Worm (Caenorhabditis elegans) whole organism, L4 larva: ENCODE data around the gene C05D9.7.

ENCODE experiments used
- D1046.2 ChIP-seq: fragments of 200-800 bp; sonication (Bioruptor generic); IDR thresholded peaks from 2 replicates; pipeline ENCODE4 v1.3.6; 2022; ENCODE audit warnings: missing genetic modification characterization, missing compliant biosample characterization
- F26F4.8 ChIP-seq: fragments of 200-800 bp; sonication (Bioruptor generic); conservative IDR thresholded peaks from 2 replicates; pipeline ENCODE4 v1.3.6; 2022; ENCODE audit warnings: missing genetic modification characterization, missing compliant biosample characterization
- F37D6.2 ChIP-seq: sonication (generic microtip); optimal IDR thresholded peaks from 2 replicates; lab custom pipeline; 2016; ENCODE audit warnings: mild to moderate bottlenecking, missing genetic modification characterization, missing compliant biosample characterization
- Y105C5A.15 ChIP-seq: fragments of 200-800 bp; sonication (Bioruptor generic); IDR thresholded peaks from 2 replicates; pipeline ENCODE4 v1.3.6; 2022; ENCODE audit warnings: missing genetic modification characterization, missing compliant biosample characterization
- aha-1 ChIP-seq: fragments of 150-350 bp; peaks from one replicate; lab custom pipeline; 2014; ENCODE audit warnings: missing biosample characterization, missing genetic modification characterization
- ceh-20 ChIP-seq: fragments of 200-800 bp; sonication (Bioruptor generic); IDR thresholded peaks from 2 replicates; pipeline ENCODE4 v1.3.6; 2022; ENCODE audit warnings: missing genetic modification reagents, missing genetic modification characterization, missing compliant biosample characterization
- daf-16 ChIP-seq, 3 experiments: sonication (generic microtip); optimal IDR thresholded peaks; 2 replicates each; lab custom pipeline; 2016 to 2017; ENCODE audit warnings: missing genetic modification characterization in 3 of 3, missing genetic modification reagents in 3 of 3, mild to moderate bottlenecking in 2 of 3, missing compliant biosample characterization in 2 of 3, missing biosample characterization in 1 of 3, moderate library complexity in 1 of 3
- dmd-6 ChIP-seq: fragments of 200-800 bp; sonication (Bioruptor generic); IDR thresholded peaks from 2 replicates; pipeline ENCODE4 v1.3.6; 2022; ENCODE audit warnings: missing genetic modification reagents, missing genetic modification characterization, missing compliant biosample characterization
- dpl-1 ChIP-seq: fragments of 150-350 bp; optimal IDR thresholded peaks from 2 replicates; lab custom pipeline; 2014; ENCODE audit warnings: missing biosample characterization, missing genetic modification reagents, missing genetic modification characterization
- dve-1 ChIP-seq: sonication (generic microtip); optimal IDR thresholded peaks from 2 replicates; lab custom pipeline; 2017; ENCODE audit warnings: antibody characterized with exemption, mild to moderate bottlenecking, missing genetic modification characterization, missing compliant biosample characterization; ENCODE audit not compliant: insufficient read depth
- egl-43 ChIP-seq: fragments of 200-800 bp; sonication (Bioruptor generic); IDR thresholded peaks from 2 replicates; pipeline ENCODE4 v1.3.6; 2022; ENCODE audit warnings: missing genetic modification reagents, missing genetic modification characterization, missing compliant biosample characterization
- hif-1 ChIP-seq, 2 experiments: sonication (generic microtip); optimal IDR thresholded peaks; 2 replicates each; lab custom pipeline; 2016 to 2017; ENCODE audit warnings: missing compliant biosample characterization in 2 of 2, missing genetic modification characterization in 2 of 2, missing genetic modification reagents in 2 of 2, missing genotype in 2 of 2, mild to moderate bottlenecking in 1 of 2
- hlh-11 ChIP-seq: fragments of 200-800 bp; sonication (Bioruptor generic); optimal IDR thresholded peaks from 2 replicates; lab custom pipeline; 2018; ENCODE audit warnings: mild to moderate bottlenecking, missing genetic modification characterization, missing compliant biosample characterization
- hlh-30 ChIP-seq: sonication (generic microtip); optimal IDR thresholded peaks from 2 replicates; lab custom pipeline; 2017; ENCODE audit warnings: antibody characterized with exemption, mild to moderate bottlenecking, missing genetic modification characterization, missing compliant biosample characterization; ENCODE audit not compliant: insufficient read depth
- hmg-1.1 ChIP-seq: fragments of 200-800 bp; sonication (Bioruptor generic); IDR thresholded peaks from 2 replicates; pipeline ENCODE4 v1.3.6; 2022; ENCODE audit warnings: missing genetic modification reagents, missing genetic modification characterization, missing compliant biosample characterization
- lin-13 ChIP-seq: fragments of 150-350 bp; optimal IDR thresholded peaks from 2 replicates; lab custom pipeline; 2014; ENCODE audit warnings: missing biosample characterization, missing genetic modification reagents, missing genetic modification characterization
- lin-38 ChIP-seq: fragments of 200-800 bp; sonication (Bioruptor generic); IDR thresholded peaks from 2 replicates; pipeline ENCODE4 v1.3.6; 2022; ENCODE audit warnings: missing genetic modification reagents, missing genetic modification characterization, missing compliant biosample characterization
- lsy-2 ChIP-seq, 2 experiments: fragments of 150-350 bp in 1 of 2; sonication (generic microtip) in 1 of 2; optimal IDR thresholded peaks; 2 replicates each; lab custom pipeline; 2014 to 2017; ENCODE audit warnings: missing biosample characterization in 2 of 2, missing genetic modification characterization in 2 of 2
- mdl-1 ChIP-seq, 2 experiments: fragments of 150-350 bp in 1 of 2; sonication (generic microtip) in 1 of 2; optimal IDR thresholded peaks; 2 replicates each; lab custom pipeline; 2014 to 2017; ENCODE audit warnings: missing biosample characterization in 2 of 2, missing genetic modification characterization in 2 of 2
- mep-1 ChIP-seq: fragments of 150-350 bp; sonication (generic microtip); optimal IDR thresholded peaks from 3 replicates; lab custom pipeline; 2014; ENCODE audit warnings: missing biosample characterization, missing genetic modification characterization
- mes-2 ChIP-seq: sonication (generic microtip); optimal IDR thresholded peaks from 2 replicates; lab custom pipeline; 2016; ENCODE audit warnings: missing genotype, mild to moderate bottlenecking, missing genetic modification characterization, missing compliant biosample characterization; ENCODE audit not compliant: poor library complexity, severe bottlenecking
- mxl-3 ChIP-seq: fragments of 200-800 bp; sonication (Bioruptor generic); optimal IDR thresholded peaks from 2 replicates; lab custom pipeline; 2018; ENCODE audit warnings: mild to moderate bottlenecking, missing genetic modification characterization, missing compliant biosample characterization
- nhr-28 ChIP-seq: fragments of 150-350 bp; optimal IDR thresholded peaks from 2 replicates; lab custom pipeline; 2014; ENCODE audit warnings: missing biosample characterization, missing genetic modification characterization
- nhr-6 ChIP-seq: fragments of 150-350 bp; optimal IDR thresholded peaks from 2 replicates; lab custom pipeline; 2014; ENCODE audit warnings: missing biosample characterization, missing genetic modification characterization
- nhr-76 ChIP-seq: fragments of 150-350 bp; optimal IDR thresholded peaks from 2 replicates; lab custom pipeline; 2014; ENCODE audit warnings: missing biosample characterization, missing genetic modification characterization
- nhr-77 ChIP-seq: fragments of 150-350 bp; optimal IDR thresholded peaks from 2 replicates; lab custom pipeline; 2014; ENCODE audit warnings: missing biosample characterization, missing genetic modification characterization
- php-3 ChIP-seq: fragments of 200-800 bp; sonication (Bioruptor generic); IDR thresholded peaks from 2 replicates; pipeline ENCODE4 v1.3.6; 2022; ENCODE audit warnings: missing genetic modification reagents, missing genetic modification characterization, missing compliant biosample characterization
- pqm-1 ChIP-seq: sonication (generic microtip); optimal IDR thresholded peaks from 2 replicates; lab custom pipeline; 2017; ENCODE audit warnings: missing biosample characterization, missing genetic modification characterization
- rbr-2 ChIP-seq: sonication (generic microtip); optimal IDR thresholded peaks from 2 replicates; lab custom pipeline; 2016; ENCODE audit warnings: missing genotype, missing genetic modification characterization, missing compliant biosample characterization
- set-16 ChIP-seq: fragments of 200-800 bp; sonication (Bioruptor generic); IDR thresholded peaks from 2 replicates; pipeline ENCODE4 v1.3.6; 2022; ENCODE audit warnings: missing genetic modification reagents, missing genetic modification characterization, missing compliant biosample characterization
- spr-1 ChIP-seq: sonication (generic microtip); optimal IDR thresholded peaks from 2 replicates; lab custom pipeline; 2016; ENCODE audit warnings: mild to moderate bottlenecking, missing genetic modification characterization, missing compliant biosample characterization
- spr-3 ChIP-seq: fragments of 200-800 bp; sonication (Bioruptor generic); optimal IDR thresholded peaks from 2 replicates; lab custom pipeline; 2018; ENCODE audit warnings: mild to moderate bottlenecking, missing genetic modification characterization, missing compliant biosample characterization
- tra-1 ChIP-seq: fragments of 200-800 bp; sonication (Bioruptor generic); IDR thresholded peaks from 2 replicates; pipeline ENCODE4 v1.3.6; 2022; ENCODE audit warnings: missing genetic modification reagents, missing genetic modification characterization, missing compliant biosample characterization
- unc-62 ChIP-seq, 3 experiments: fragments of 150-350 bp in 1 of 3; sonication (generic microtip); optimal IDR thresholded peaks in 2 of 3; peaks in 1 of 3; 1 replicate in 1 of 3; 2 replicates in 2 of 3; lab custom pipeline; 2014 to 2017; ENCODE audit warnings: missing biosample characterization in 3 of 3, missing genetic modification characterization in 3 of 3, missing genetic modification reagents in 3 of 3, missing genotype in 1 of 3
- zfp-3 ChIP-seq: fragments of 200-800 bp; sonication (Bioruptor generic); conservative IDR thresholded peaks from 2 replicates; pipeline ENCODE4 v1.3.6; 2022; ENCODE audit warnings: missing genetic modification reagents, missing genetic modification characterization, missing compliant biosample characterization
- zip-11 ChIP-seq: fragments of 200-800 bp; sonication (Bioruptor generic); IDR thresholded peaks from 2 replicates; pipeline ENCODE4 v1.3.6; 2022; ENCODE audit warnings: missing genetic modification characterization, missing compliant biosample characterization

C05D9.7 gene

ce11 chrX:1147394-1147793 is 28.2 kb upstream of the C05D9.7 start:
- no peak for TF ChIP-seq F26F4.8 (GFP tag; lab: Robert Waterston, UW)
- no peak for TF ChIP-seq spr-3 (GFP tag; lab: Kevin White, UChicago)
- TF ChIP-seq nhr-28 (tag; lab: Kevin White, UChicago), result peak; percentile 40
- peak; percentile 16 for TF ChIP-seq dve-1 (tag; lab: Kevin White, UChicago)
- peak; percentile 61 for TF ChIP-seq pqm-1 (tag; lab: Kevin White, UChicago)
- TF ChIP-seq unc-62 (GFP tag; optimal IDR thresholded peaks at IDR 0.05 in 1 of 2; lab: Kevin White, UChicago), result peak in 1 of 2 experiments; percentile 69
- no peak for TF ChIP-seq unc-62 (tag; optimal IDR thresholded peaks at IDR 0.05; lab: Kevin White, UChicago)
- peak; percentile 27 for TF ChIP-seq hlh-11 (tag; lab: Kevin White, UChicago)
- TF ChIP-seq tra-1 (GFP tag; lab: Robert Waterston, UW), result 0 out of 2 replicates have a peak, but pooled peaks have one; percentile 42
- TF ChIP-seq dmd-6 (GFP tag; lab: Robert Waterston, UW), result peak; percentile 32; the same call in 1 of the 2 replicates
- no peak for TF ChIP-seq daf-16 (GFP tag; optimal IDR thresholded peaks at IDR 0.05; lab: Kevin White, UChicago)
- peak; percentile 29 for TF ChIP-seq daf-16 (tag; optimal IDR thresholded peaks at IDR 0.05; lab: Kevin White, UChicago)

DNA sequence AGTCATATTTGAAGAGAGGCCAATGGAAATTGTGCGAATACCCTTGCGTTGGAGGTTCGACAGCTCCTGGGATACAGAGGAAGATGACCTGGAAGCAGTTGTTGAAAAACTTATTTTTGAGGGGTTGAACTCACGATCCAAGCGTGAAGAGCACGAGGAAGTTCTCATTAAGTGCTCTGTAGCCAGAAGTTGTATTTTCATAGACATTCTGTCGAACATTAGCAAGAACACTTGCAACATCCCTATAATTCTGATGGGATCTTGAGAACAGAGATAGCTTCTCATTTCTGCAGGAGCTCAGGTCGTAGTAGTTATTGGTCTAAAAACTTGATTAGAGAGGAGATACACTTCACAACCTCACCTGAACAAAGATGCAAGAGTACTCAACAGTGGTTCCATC is 22.4 kb upstream of the C05D9.7 start:
- TF ChIP-seq ceh-20 (GFP tag; lab: Robert Waterston, UW) (no peak), aha-1 (tag; lab: Kevin White, UChicago) (peak; percentile 83), Y105C5A.15 (0 out of 2 replicates have a peak, but pooled peaks have one; percentile 52), zfp-3 (GFP tag; lab: Robert Waterston, UW) (no peak)

DNA sequence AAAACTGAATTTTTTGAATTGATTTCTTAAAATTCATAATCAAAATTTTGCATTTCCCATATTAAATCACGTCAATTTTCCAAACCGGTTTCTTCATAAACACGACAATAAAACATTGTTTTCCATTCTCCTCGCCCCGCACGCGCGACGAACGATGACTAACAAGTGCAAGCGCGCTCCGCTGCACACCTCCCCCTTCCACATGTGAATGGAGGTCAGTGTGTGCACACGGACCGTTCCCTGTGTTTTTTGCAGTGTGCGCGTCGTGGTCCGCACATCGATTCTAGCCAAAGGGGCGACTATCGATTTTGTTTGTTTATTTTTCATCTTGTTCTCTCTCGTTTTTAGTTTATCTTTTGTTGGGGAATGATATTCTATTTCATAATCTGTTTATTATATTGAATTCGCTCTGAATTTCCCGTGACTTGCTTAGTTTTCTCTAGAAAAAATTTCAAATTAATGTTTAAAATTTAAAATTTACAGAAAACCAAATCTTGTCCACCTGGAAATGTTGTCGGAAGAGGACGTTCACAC is 9.4 kb upstream of the C05D9.7 start, which contains the start of gene snx-1:
Gene snx-1, plus strand, starts transcription at position 484 of the 534 bp plus-strand sequence.
- TF ChIP-seq pqm-1 (tag; lab: Kevin White, UChicago) (peak; percentile 18), mxl-3 (GFP tag; lab: Kevin White, UChicago) (peak; percentile 96), spr-3 (GFP tag; lab: Kevin White, UChicago) (no peak), hlh-30 (tag; lab: Kevin White, UChicago) (peak; percentile 94), lin-13 (GFP tag; lab: Kevin White, UChicago) (no peak), zip-11 (GFP tag; lab: Robert Waterston, UW) (no peak), mep-1 (tag; lab: Kevin White, UChicago) (peak; percentile 74), tra-1 (GFP tag; lab: Robert Waterston, UW) (0 out of 2 replicates have a peak, but pooled peaks have one; percentile 19), lin-38 (GFP tag; lab: Robert Waterston, UW) (peak; percentile 92), lsy-2 (tag; optimal IDR thresholded peaks at IDR 0.05; lab: Kevin White, UChicago) (peak in 1 of 2 experiments; percentile 66), set-16 (GFP tag; lab: Robert Waterston, UW) (no peak), dve-1 (tag; lab: Kevin White, UChicago) (peak; percentile 51), F37D6.2 (tag; lab: Kevin White, UChicago) (no peak), D1046.2 (GFP tag; lab: Robert Waterston, UW) (no peak), dmd-6 (GFP tag; lab: Robert Waterston, UW) (peak; percentile 59), spr-1 (tag; lab: Kevin White, UChicago) (no peak), nhr-6 (tag; lab: Kevin White, UChicago) (peak; percentile 74), nhr-28 (tag; lab: Kevin White, UChicago) (peak; percentile 81), mes-2 (tag; lab: Kevin White, UChicago) (peak; percentile 81), nhr-76 (tag; lab: Kevin White, UChicago) (no peak), egl-43 (no peak), hmg-1.1 (GFP tag; lab: Robert Waterston, UW) (peak; percentile 46), hlh-11 (tag; lab: Kevin White, UChicago) (peak; percentile 81), dpl-1 (GFP tag; lab: Kevin White, UChicago) (peak; percentile 16), daf-16 (GFP tag; optimal IDR thresholded peaks at IDR 0.05; lab: Kevin White, UChicago) (no peak), daf-16 (tag; optimal IDR thresholded peaks at IDR 0.05; lab: Kevin White, UChicago) (peak; percentile 91), nhr-77 (peak; percentile 80), mdl-1 (tag; optimal IDR thresholded peaks at IDR 0.05; lab: Kevin White, UChicago) (peak; percentile 74 to 94), php-3 (GFP tag; lab: Robert Waterston, UW) (peak; percentile 33; the same call in 1 of the 2 replicates), rbr-2 (peak; percentile 59), Y105C5A.15 (no peak), hif-1 (tag; optimal IDR thresholded peaks at IDR 0.05; lab: Kevin White, UChicago) (peak in 1 of 2 experiments; percentile 52)
